Fruit fly (Drosophila melanogaster): Measurements from ENCODE around the gene Or85f.
A peak's percentile ranks its signal among the peaks of the same experiment; 100 is the strongest.

The Or85f gene

DNA sequence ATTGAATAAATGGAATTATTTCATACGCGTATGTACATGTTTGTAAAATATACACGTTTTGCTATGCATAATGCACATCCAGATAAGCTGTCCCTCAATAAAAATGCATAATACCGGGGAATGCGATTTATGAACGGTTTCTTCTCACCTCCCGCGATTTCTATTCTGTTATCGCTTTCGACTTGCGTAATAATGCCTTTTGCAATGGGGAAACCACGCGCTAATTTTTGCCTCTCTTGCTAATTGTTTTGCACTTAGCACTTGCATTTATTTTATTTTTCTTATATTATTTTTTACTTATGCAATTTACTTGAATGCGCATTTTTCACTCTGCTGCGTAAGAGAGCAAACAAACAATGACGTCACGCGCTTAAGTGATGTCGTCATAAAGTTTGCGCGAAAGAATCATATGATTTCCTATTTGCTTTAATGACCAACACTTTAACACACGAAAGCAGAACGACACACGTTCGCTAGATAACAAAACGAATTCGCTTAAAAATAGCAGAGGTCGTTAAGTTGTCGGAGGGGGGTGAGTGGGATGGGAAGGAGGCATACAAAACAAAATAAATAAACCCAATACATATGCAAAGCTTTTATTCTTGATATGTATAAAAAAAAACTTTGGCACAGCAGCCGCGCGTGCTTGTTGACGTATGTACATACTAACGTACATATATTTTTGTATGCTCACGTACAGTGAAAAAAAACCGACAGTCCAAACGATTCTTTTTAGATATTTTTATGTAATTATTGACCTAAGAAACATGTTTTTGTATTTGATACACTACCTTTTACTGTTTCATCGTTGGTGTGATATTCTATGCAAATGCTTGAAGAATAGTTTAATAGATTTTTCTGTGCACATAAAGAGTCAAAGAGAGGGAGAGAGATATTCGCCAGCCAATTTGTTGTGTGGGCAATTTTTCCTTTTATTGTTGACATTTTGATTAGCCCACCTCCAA is 46.3 kb upstream of the Or85f start (continued):
- TF ChIP-seq CG2129 (GFP tag; IDR thresholded peaks at IDR 0.05; ENCODE audit: partially characterized antibody) (no peak), BtbVII (GFP tag; optimal IDR thresholded peaks at IDR 0.05) (peak; percentile 82), Lhr (GFP tag; optimal IDR thresholded peaks at IDR 0.05) (no peak), HLH54F (GFP tag; optimal IDR thresholded peaks at IDR 0.05) (peak; percentile 63), dysf (GFP tag; IDR thresholded peaks at IDR 0.05) (no peak), prd (optimal IDR thresholded peaks at IDR 0.05) (no peak), prd (GFP tag; IDR thresholded peaks at IDR 0.05) (no peak), sug (tag; optimal IDR thresholded peaks at IDR 0.05) (peak; percentile 70), GATAe (GFP tag; conservative IDR thresholded peaks at IDR 0.05) (no peak), CG12942 (GFP tag; optimal IDR thresholded peaks at IDR 0.05) (peak; percentile 32), lilli (GFP tag; optimal IDR thresholded peaks at IDR 0.05) (peak; percentile 77), CG2116 (GFP tag; optimal IDR thresholded peaks at IDR 0.05) (peak; percentile 25), pum (GFP tag; optimal IDR thresholded peaks at IDR 0.05) (peak; percentile 39), ash1 (GFP tag; optimal IDR thresholded peaks at IDR 0.05) (no peak), cwo (GFP tag; optimal IDR thresholded peaks at IDR 0.05) (peak; percentile 87), CG13894 (tag; optimal IDR thresholded peaks at IDR 0.05) (peak; percentile 85), CG6683 (GFP tag; optimal IDR thresholded peaks at IDR 0.05) (no peak), CG12155 (GFP tag; optimal IDR thresholded peaks at IDR 0.05) (peak; percentile 69), CG6689 (GFP tag; IDR thresholded peaks at IDR 0.05) (no peak), CG6272 (GFP tag; IDR thresholded peaks at IDR 0.05) (no peak), CG14667 (GFP tag; IDR thresholded peaks at IDR 0.05) (no peak), CG10147 (GFP tag; optimal IDR thresholded peaks at IDR 0.05) (peak; percentile 65), run (tag; optimal IDR thresholded peaks at IDR 0.05) (no peak), Dfd (GFP tag; optimal IDR thresholded peaks at IDR 0.05) (no peak), zfh1 (GFP tag; IDR thresholded peaks at IDR 0.05) (no peak), tna (GFP tag; IDR thresholded peaks at IDR 0.05; ENCODE audit: partially characterized antibody) (no peak), wor (GFP tag; IDR thresholded peaks at IDR 0.05) (no peak), stc (GFP tag; IDR thresholded peaks at IDR 0.05) (no peak), Ptx1 (GFP tag; IDR thresholded peaks at IDR 0.05) (0 out of 2 replicates have a peak, but pooled peaks have one; percentile 22), chm (GFP tag; IDR thresholded peaks at IDR 0.05) (no peak), jing (GFP tag; optimal IDR thresholded peaks at IDR 0.05) (peak; percentile 23), CG4360 (GFP tag; IDR thresholded peaks at IDR 0.05) (no peak), CG5180 (GFP tag; optimal IDR thresholded peaks at IDR 0.05) (peak; percentile 23), ttk (GFP tag; IDR thresholded peaks at IDR 0.05) (no peak), CG11247 (GFP tag; IDR thresholded peaks at IDR 0.05) (no peak), CG7928 (GFP tag; optimal IDR thresholded peaks at IDR 0.05) (peak; percentile 54), CG17328 (GFP tag; IDR thresholded peaks at IDR 0.05) (no peak), tx (GFP tag; optimal IDR thresholded peaks at IDR 0.05) (peak; percentile 70), Chrac-16 (GFP tag; optimal IDR thresholded peaks at IDR 0.05) (peak; percentile 40), insv (GFP tag; optimal IDR thresholded peaks at IDR 0.05) (no peak), corto (GFP tag; optimal IDR thresholded peaks at IDR 0.05) (no peak), Dll (GFP tag; IDR thresholded peaks at IDR 0.05; ENCODE audit: partially characterized antibody) (no peak), CG1233 (GFP tag; optimal IDR thresholded peaks at IDR 0.05) (peak; percentile 52), NfI (GFP tag; optimal IDR thresholded peaks at IDR 0.05) (peak; percentile 50), CG3995 (GFP tag; optimal IDR thresholded peaks at IDR 0.05) (peak; percentile 19), CG1832 (GFP tag; optimal IDR thresholded peaks at IDR 0.05) (no peak), Jarid2 (GFP tag; optimal IDR thresholded peaks at IDR 0.05) (no peak), CG18262 (tag; optimal IDR thresholded peaks at IDR 0.05) (peak; percentile 21), dpn (GFP tag; optimal IDR thresholded peaks at IDR 0.05) (peak; percentile 63 to 71)
